Fruit fly (Drosophila melanogaster) whole organism, embryonic: ENCODE results near the gene Trf4-1.

Source experiments
- Ada2b ChIP-seq: fragments of 200-800 bp; sonication (Bioruptor generic); IDR thresholded peaks from 2 replicates; pipeline ENCODE4 v1.3.6; 2022; ENCODE audit warnings: missing biosample characterization, missing genetic modification characterization
- Atf6 ChIP-seq: fragments of 200-800 bp; sonication (Bioruptor generic); IDR thresholded peaks from 2 replicates; pipeline ENCODE4 v1.3.6; 2022; ENCODE audit warnings: missing biosample characterization, missing genetic modification characterization
- B-H2 ChIP-seq: fragments of 200-800 bp; sonication (Bioruptor generic); optimal IDR thresholded peaks from 2 replicates; lab custom pipeline; 2018; ENCODE audit warnings: missing biosample characterization, mild to moderate bottlenecking, missing genetic modification characterization
- CG10543 ChIP-seq: fragments of 200-800 bp; sonication (Bioruptor generic); optimal IDR thresholded peaks from 3 replicates; lab custom pipeline; 2017; ENCODE audit warnings: missing biosample characterization, mild to moderate bottlenecking, missing genetic modification characterization, moderate library complexity
- CG13424 ChIP-seq: fragments of 200-800 bp; sonication (Bioruptor generic); optimal IDR thresholded peaks from 2 replicates; lab custom pipeline; 2019; ENCODE audit warnings: missing biosample characterization, mild to moderate bottlenecking, missing genetic modification characterization, moderate library complexity
- CG1529 ChIP-seq: fragments of 200-800 bp; sonication (Bioruptor generic); optimal IDR thresholded peaks from 3 replicates; lab custom pipeline; 2018; ENCODE audit warnings: missing biosample characterization, missing genetic modification characterization
- CG1602 ChIP-seq: fragments of 200-800 bp; sonication (Bioruptor generic); optimal IDR thresholded peaks from 3 replicates; lab custom pipeline; 2016; ENCODE audit warnings: missing biosample characterization, missing genetic modification characterization
- CG17612 ChIP-seq: fragments of 200-800 bp; sonication (Bioruptor generic); IDR thresholded peaks from 2 replicates; pipeline ENCODE4 v1.3.6; 2022; ENCODE audit warnings: missing biosample characterization, missing genetic modification characterization
- CG2712 ChIP-seq: fragments of 200-800 bp; optimal IDR thresholded peaks from 3 replicates; lab custom pipeline; 2019; ENCODE audit warnings: missing biosample characterization, mild to moderate bottlenecking, missing genetic modification characterization, moderate library complexity
- CG33557 ChIP-seq: fragments of 200-800 bp; sonication (Bioruptor generic); optimal IDR thresholded peaks from 2 replicates; lab custom pipeline; 2019; ENCODE audit warnings: missing biosample characterization, mild to moderate bottlenecking, missing genetic modification characterization, moderate library complexity
- CG3407 ChIP-seq: fragments of 200-800 bp; sonication (Bioruptor generic); optimal IDR thresholded peaks from 2 replicates; lab custom pipeline; 2018; ENCODE audit warnings: missing biosample characterization, mild to moderate bottlenecking, missing genetic modification characterization
- CG42726 ChIP-seq: fragments of 200-800 bp; sonication (Bioruptor generic); IDR thresholded peaks from 2 replicates; pipeline ENCODE4 v1.3.6; 2022; ENCODE audit warnings: missing biosample characterization, missing genetic modification characterization; ENCODE audit not compliant: partially characterized antibody
- CG4328 ChIP-seq: fragments of 200-800 bp; sonication (Bioruptor generic); optimal IDR thresholded peaks from 3 replicates; lab custom pipeline; 2017; ENCODE audit warnings: missing biosample characterization, missing genetic modification reagents, missing genetic modification characterization
- CG7372 ChIP-seq: fragments of 200-800 bp; sonication (Bioruptor generic); IDR thresholded peaks from 2 replicates; pipeline ENCODE4 v1.3.6; 2022; ENCODE audit warnings: missing biosample characterization, missing genetic modification characterization
- CG8388 ChIP-seq: fragments of 200-800 bp; sonication (Bioruptor generic); optimal IDR thresholded peaks from 2 replicates; lab custom pipeline; 2019; ENCODE audit warnings: missing biosample characterization, mild to moderate bottlenecking, missing genetic modification characterization, moderate library complexity
- CG8765 ChIP-seq: fragments of 200-800 bp; sonication (Bioruptor generic); IDR thresholded peaks from 2 replicates; pipeline ENCODE4 v1.3.6; 2022; ENCODE audit warnings: missing biosample characterization, missing genetic modification characterization
- CG8944 ChIP-seq: fragments of 200-800 bp; sonication (Bioruptor generic); optimal IDR thresholded peaks from 3 replicates; lab custom pipeline; 2016; ENCODE audit warnings: missing biosample characterization, missing genetic modification characterization
- CG9727 ChIP-seq: fragments of 200-800 bp; sonication (Bioruptor generic); optimal IDR thresholded peaks from 3 replicates; lab custom pipeline; 2017; ENCODE audit warnings: missing biosample characterization, mild to moderate bottlenecking, missing genetic modification characterization
- CkIIα-i1 ChIP-seq: fragments of 200-800 bp; sonication (Bioruptor generic); IDR thresholded peaks from 2 replicates; pipeline ENCODE4 v1.3.6; 2022; ENCODE audit warnings: missing biosample characterization, missing genetic modification characterization
- D19B ChIP-seq: fragments of 200-800 bp; sonication (Bioruptor generic); optimal IDR thresholded peaks from 2 replicates; lab custom pipeline; 2017; ENCODE audit warnings: missing biosample characterization, mild to moderate bottlenecking, missing genetic modification characterization
- Doc3 ChIP-seq: fragments of 200-800 bp; sonication (Bioruptor generic); IDR thresholded peaks from 3 replicates; pipeline ENCODE4 v1.3.6; 2022; ENCODE audit warnings: missing biosample characterization, missing genetic modification characterization; ENCODE audit not compliant: partially characterized antibody
- Dref ChIP-seq: fragments of 200-800 bp; sonication (Bioruptor generic); IDR thresholded peaks from 2 replicates; pipeline ENCODE4 v1.3.6; 2022; ENCODE audit warnings: missing biosample characterization, missing genetic modification characterization
- Drgx ChIP-seq: fragments of 200-800 bp; sonication (Bioruptor generic); IDR thresholded peaks from 2 replicates; pipeline ENCODE4 v1.3.6; 2022; ENCODE audit warnings: missing biosample characterization, missing genetic modification characterization
- HLHmδ ChIP-seq: fragments of 200-800 bp; sonication (Bioruptor generic); optimal IDR thresholded peaks from 2 replicates; lab custom pipeline; 2018; ENCODE audit warnings: missing biosample characterization, mild to moderate bottlenecking, missing genetic modification characterization, moderate library complexity
- MBD-R2 ChIP-seq: fragments of 200-800 bp; sonication (Bioruptor generic); IDR thresholded peaks from 2 replicates; pipeline ENCODE4 v1.3.6; 2022; ENCODE audit warnings: missing biosample characterization, missing genetic modification characterization
- NFAT ChIP-seq: fragments of 200-800 bp; sonication (Bioruptor generic); IDR thresholded peaks from 2 replicates; pipeline ENCODE4 v1.3.6; 2022; ENCODE audit warnings: missing biosample characterization, missing genetic modification characterization
- Nf-YA ChIP-seq: fragments of 200-800 bp; sonication (Bioruptor generic); IDR thresholded peaks from 2 replicates; pipeline ENCODE4 v1.3.6; 2022; ENCODE audit warnings: missing biosample characterization, missing genetic modification characterization
- Nf-YC ChIP-seq: fragments of 200-800 bp; optimal IDR thresholded peaks from 3 replicates; lab custom pipeline; 2019; ENCODE audit warnings: missing biosample characterization, mild to moderate bottlenecking, missing genetic modification characterization, moderate library complexity
- PHDP ChIP-seq: fragments of 200-800 bp; sonication (Bioruptor generic); optimal IDR thresholded peaks from 3 replicates; lab custom pipeline; 2018; ENCODE audit warnings: missing biosample characterization, mild to moderate bottlenecking, missing genetic modification characterization, moderate library complexity
- ac ChIP-seq: fragments of 200-800 bp; sonication (Bioruptor generic); optimal IDR thresholded peaks from 3 replicates; lab custom pipeline; 2017; ENCODE audit warnings: missing biosample characterization, mild to moderate bottlenecking, missing genetic modification characterization
- al ChIP-seq: fragments of 200-800 bp; sonication (Bioruptor generic); IDR thresholded peaks from 2 replicates; pipeline ENCODE4 v1.3.6; 2022; ENCODE audit warnings: missing biosample characterization, missing genetic modification characterization
- aop ChIP-seq: fragments of 200-800 bp; sonication (Bioruptor generic); IDR thresholded peaks from 2 replicates; pipeline ENCODE4 v1.3.6; 2022; ENCODE audit warnings: missing biosample characterization, missing genetic modification characterization
- ato ChIP-seq: fragments of 200-800 bp; sonication (Bioruptor generic); IDR thresholded peaks from 2 replicates; pipeline ENCODE4 v1.3.6; 2022; ENCODE audit warnings: missing biosample characterization, missing genetic modification characterization; ENCODE audit not compliant: partially characterized antibody
- cato ChIP-seq: fragments of 200-800 bp; sonication (Bioruptor generic); optimal IDR thresholded peaks from 2 replicates; lab custom pipeline; 2016; ENCODE audit warnings: missing biosample characterization, missing genetic modification characterization, borderline replicate concordance
- chinmo ChIP-seq: fragments of 200-800 bp; sonication (Bioruptor generic); IDR thresholded peaks from 4 replicates; pipeline ENCODE4 v1.3.6; 2022; ENCODE audit warnings: missing biosample characterization, missing genetic modification characterization; ENCODE audit not compliant: partially characterized antibody
- corto ChIP-seq: fragments of 200-800 bp; sonication (Bioruptor generic); optimal IDR thresholded peaks from 2 replicates; lab custom pipeline; 2016; ENCODE audit warnings: missing biosample characterization, mild to moderate bottlenecking, missing genetic modification characterization, moderate library complexity
- en ChIP-seq: fragments of 200-800 bp; sonication (Bioruptor generic); optimal IDR thresholded peaks from 2 replicates; lab custom pipeline; 2016; ENCODE audit warnings: missing biosample characterization, missing genetic modification characterization
- gem ChIP-seq: fragments of 200-800 bp; sonication (Bioruptor generic); optimal IDR thresholded peaks from 2 replicates; lab custom pipeline; 2019; ENCODE audit warnings: missing biosample characterization, mild to moderate bottlenecking, missing genetic modification characterization, moderate library complexity
- gsb-n ChIP-seq: fragments of 200-800 bp; sonication (Bioruptor generic); optimal IDR thresholded peaks from 3 replicates; lab custom pipeline; 2018; ENCODE audit warnings: missing biosample characterization, mild to moderate bottlenecking, missing genetic modification characterization
- ham ChIP-seq: fragments of 200-800 bp; sonication (Bioruptor generic); IDR thresholded peaks from 2 replicates; pipeline ENCODE4 v1.3.6; 2022; ENCODE audit warnings: missing biosample characterization, missing genetic modification characterization
- hth ChIP-seq: fragments of >200 bp; optimal IDR thresholded peaks from 2 replicates; lab custom pipeline; 2017; ENCODE audit warnings: inconsistent platforms
- jigr1 ChIP-seq: fragments of 200-800 bp; sonication (Bioruptor generic); IDR thresholded peaks from 3 replicates; pipeline ENCODE4 v1.3.6; 2022; ENCODE audit warnings: missing biosample characterization, missing genetic modification characterization
- lola ChIP-seq, 3 experiments: fragments of >200 bp in 2 of 3; fragments of 200-800 bp in 1 of 3; sonication (Bioruptor generic) in 1 of 3; optimal IDR thresholded peaks; 2 replicates each; lab custom pipeline; 2017 to 2019; ENCODE audit warnings: missing biosample characterization in 3 of 3, missing genetic modification characterization in 3 of 3, mild to moderate bottlenecking in 1 of 3, moderate library complexity in 1 of 3
- lov ChIP-seq, 2 experiments: fragments of 200-800 bp in 1 of 2; fragments of >200 bp in 1 of 2; sonication (Bioruptor generic) in 1 of 2; IDR thresholded peaks in 1 of 2; optimal IDR thresholded peaks in 1 of 2; 2 replicates in 1 of 2; 3 replicates in 1 of 2; pipeline versions ENCODE4 v1.3.6 to Lab custom; 2017 to 2022; ENCODE audit warnings: missing biosample characterization in 1 of 2, missing genetic modification characterization in 1 of 2
- rib ChIP-seq: fragments of 200-800 bp; sonication (Bioruptor generic); IDR thresholded peaks from 2 replicates; pipeline ENCODE4 v1.3.6; 2022; ENCODE audit warnings: missing biosample characterization, missing genetic modification characterization
- sd ChIP-seq: fragments of 200-800 bp; sonication (Bioruptor generic); optimal IDR thresholded peaks from 3 replicates; lab custom pipeline; 2018; ENCODE audit warnings: missing biosample characterization, mild to moderate bottlenecking, missing genetic modification characterization, moderate library complexity
- sug ChIP-seq: fragments of 200-800 bp; optimal IDR thresholded peaks from 2 replicates; lab custom pipeline; 2019; ENCODE audit warnings: missing biosample characterization, mild to moderate bottlenecking, missing genetic modification characterization, moderate library complexity
- tap ChIP-seq: fragments of 200-800 bp; optimal IDR thresholded peaks from 3 replicates; lab custom pipeline; 2019; ENCODE audit warnings: missing biosample characterization, mild to moderate bottlenecking, missing genetic modification characterization, moderate library complexity
- ttk ChIP-seq: fragments of 200-800 bp; sonication (Bioruptor generic); IDR thresholded peaks from 2 replicates; pipeline ENCODE4 v2.1.2; 2022; ENCODE audit warnings: missing biosample characterization, missing genetic modification characterization
- vvl ChIP-seq: fragments of 200-800 bp; sonication (Bioruptor generic); IDR thresholded peaks from 2 replicates; pipeline ENCODE4 v1.3.6; 2022; ENCODE audit warnings: missing biosample characterization, missing genetic modification characterization

Trf4-1 gene

dm6 chrX:8558762-8559172 is 1.4 kb upstream of the Trf4-1 start, which contains the start of gene IntS4 (continued):
- TF ChIP-seq CG2712 (tag; lab: Kevin White, UChicago) (peak; percentile 71), B-H2 (GFP tag; lab: Kevin White, UChicago) (peak; percentile 79), CG17612 (no peak), CG8944 (GFP tag; lab: Kevin White, UChicago) (peak; percentile 12), en (GFP tag; lab: Kevin White, UChicago) (no peak), vvl (GFP tag; lab: Robert Waterston, UW) (0 out of 2 replicates have a peak, but pooled peaks have one; percentile 50), D19B (GFP tag; lab: Kevin White, UChicago) (no peak), sug (tag; lab: Kevin White, UChicago) (peak; percentile 79), jigr1 (GFP tag; lab: Robert Waterston, UW) (no peak), Nf-YA (GFP tag; lab: Robert Waterston, UW) (no peak), ham (GFP tag; lab: Robert Waterston, UW) (no peak), Doc3 (GFP tag; lab: Robert Waterston, UW) (peak; percentile 96), ato (peak; percentile 66), gsb-n (peak; percentile 59), MBD-R2 (GFP tag; lab: Robert Waterston, UW) (peak; percentile 92), CG10543 (GFP tag; lab: Kevin White, UChicago) (peak; percentile 82), Drgx (GFP tag; lab: Robert Waterston, UW) (peak; percentile 56), Nf-YC (tag; lab: Kevin White, UChicago) (peak; percentile 72), cato (no peak), Dref (GFP tag; lab: Robert Waterston, UW) (peak; percentile 69), HLHmδ (GFP tag; lab: Kevin White, UChicago) (no peak), ac (GFP tag; lab: Kevin White, UChicago) (no peak), chinmo (0 out of 4 replicates have a peak, but pooled peaks have one; percentile 3), CG33557 (GFP tag; lab: Kevin White, UChicago) (peak; percentile 54), rib (GFP tag; lab: Robert Waterston, UW) (0 out of 2 replicates have a peak, but pooled peaks have one; percentile 35), CG9727 (GFP tag; lab: Kevin White, UChicago) (peak; percentile 68), gem (tag; lab: Kevin White, UChicago) (peak; percentile 77), Ada2b (GFP tag; lab: Robert Waterston, UW) (peak; percentile 58), lov (optimal IDR thresholded peaks at IDR 0.05; lab: Kevin White, UChicago) (no peak), lov (GFP tag; IDR thresholded peaks at IDR 0.05; lab: Robert Waterston, UW) (no peak), CG8765 (GFP tag; lab: Robert Waterston, UW) (no peak), CG4328 (GFP tag; lab: Kevin White, UChicago) (peak; percentile 52), tap (tag; lab: Kevin White, UChicago) (no peak), hth (lab: Kevin White, UChicago) (no peak), CG1602 (GFP tag; lab: Kevin White, UChicago) (peak; percentile 46), lola (GFP tag; optimal IDR thresholded peaks at IDR 0.05; lab: Kevin White, UChicago) (peak in 1 of 3 experiments; percentile 57), CG7372 (GFP tag; lab: Robert Waterston, UW) (0 out of 2 replicates have a peak, but pooled peaks have one; percentile 36), Atf6 (GFP tag; lab: Robert Waterston, UW) (peak; percentile 38; the same call in 1 of the 2 replicates), NFAT (peak; percentile 63), sd (no peak), CG8388 (GFP tag; lab: Kevin White, UChicago) (peak; percentile 52), aop (GFP tag; lab: Robert Waterston, UW) (no peak), CkIIα-i1 (GFP tag; lab: Robert Waterston, UW) (no peak), corto (peak; percentile 60), CG1529 (GFP tag; lab: Kevin White, UChicago) (no peak), CG42726 (GFP tag; lab: Robert Waterston, UW) (peak; percentile 72; the same call in 1 of the 2 replicates), al (GFP tag; lab: Robert Waterston, UW) (peak; percentile 47), PHDP (tag; lab: Kevin White, UChicago) (peak; percentile 44), CG3407 (GFP tag; lab: Kevin White, UChicago) (peak; percentile 12), ttk (GFP tag; lab: Robert Waterston, UW) (0 out of 2 replicates have a peak, but pooled peaks have one; percentile 11), CG13424 (tag; lab: Kevin White, UChicago) (peak; percentile 76)
